Worm (Caenorhabditis elegans): Measurements from ENCODE around the gene Y97E10AR.2.

Gene Y97E10AR.2

ce11 chrV:7955168-7955567, 40.8 kb upstream of the Y97E10AR.2 start, which contains the start of gene F26D11.12:
Gene F26D11.12, minus strand, starts transcription at chrV:7955312.
- TF ChIP-seq dpl-1 (GFP tag; optimal IDR thresholded peaks at IDR 0.05) (peak; percentile 69), nhr-28 (tag; optimal IDR thresholded peaks at IDR 0.05) (peak; percentile 10), unc-62 (GFP tag; optimal IDR thresholded peaks at IDR 0.05 in 1 of 2) (peak in 1 of 2 experiments; percentile 83), unc-62 (tag; optimal IDR thresholded peaks at IDR 0.05) (no peak), spr-1 (tag; optimal IDR thresholded peaks at IDR 0.05) (no peak), zip-2 (tag; optimal IDR thresholded peaks at IDR 0.05) (no peak), zfp-2 (tag; optimal IDR thresholded peaks at IDR 0.05) (no peak), madf-5 (GFP tag; IDR thresholded peaks at IDR 0.05) (no peak), aly-2 (tag; optimal IDR thresholded peaks at IDR 0.05) (no peak), ZK337.2 (GFP tag; IDR thresholded peaks at IDR 0.05) (no peak), mes-2 (tag; optimal IDR thresholded peaks at IDR 0.05; ENCODE audit: poor library complexity, severe bottlenecking) (no peak), daf-16 (GFP tag; optimal IDR thresholded peaks at IDR 0.05) (no peak), daf-16 (tag; optimal IDR thresholded peaks at IDR 0.05) (peak; percentile 67), T20F7.1 (GFP tag; optimal IDR thresholded peaks at IDR 0.05) (peak; percentile 15), php-3 (GFP tag; IDR thresholded peaks at IDR 0.05) (0 out of 2 replicates have a peak, but pooled peaks have one; percentile 17), spr-3 (GFP tag; optimal IDR thresholded peaks at IDR 0.05) (no peak), nhr-11 (tag; optimal IDR thresholded peaks at IDR 0.05) (no peak), D1046.2 (GFP tag; IDR thresholded peaks at IDR 0.05) (no peak), ces-1 (GFP tag; optimal IDR thresholded peaks at IDR 0.05) (no peak), pqm-1 (tag; optimal IDR thresholded peaks at IDR 0.05) (peak; percentile 50), dve-1 (tag; optimal IDR thresholded peaks at IDR 0.05; ENCODE audit: insufficient read depth) (peak; percentile 38), lin-39 (tag; optimal IDR thresholded peaks at IDR 0.05) (no peak), T26A8.4 (GFP tag; IDR thresholded peaks at IDR 0.05) (no peak), set-16 (GFP tag; IDR thresholded peaks at IDR 0.05) (no peak), ceh-82 (tag; optimal IDR thresholded peaks at IDR 0.05) (no peak)

ce11 chrV:7956218-7956617, 39.8 kb upstream of the Y97E10AR.2 start, which contains the start of gene pals-34:
Gene pals-34, minus strand, starts transcription at chrV:7956497.
- TF ChIP-seq nhr-111 (GFP tag; optimal IDR thresholded peaks at IDR 0.05) (no peak), attf-4 (tag; optimal IDR thresholded peaks at IDR 0.05) (no peak), ceh-62 (tag; optimal IDR thresholded peaks at IDR 0.05) (no peak), daf-19 (GFP tag; conservative IDR thresholded peaks at IDR 0.05) (no peak), aha-1 (tag) (peak; percentile 24), daf-16 (GFP tag; optimal IDR thresholded peaks at IDR 0.05) (no peak), daf-16 (tag; optimal IDR thresholded peaks at IDR 0.05) (peak; percentile 80)

ce11 chrV:7958740-7959320, 37.1 kb upstream of the Y97E10AR.2 start, which contains the start of the genes clec-217 and F26D11.2:
Gene clec-217, minus strand, starts transcription at chrV:7958840.
Gene F26D11.2, plus strand, starts transcription at chrV:7959270.
- TF ChIP-seq aha-1 (tag), result no peak
- no peak for TF ChIP-seq egl-43 (GFP tag; IDR thresholded peaks at IDR 0.05)
- no peak for TF ChIP-seq F49E8.2 (tag; optimal IDR thresholded peaks at IDR 0.05; ENCODE audit: borderline replicate concordance)
- TF ChIP-seq nhr-48 (tag; optimal IDR thresholded peaks at IDR 0.05), result no peak
- TF ChIP-seq nhr-237 (tag; optimal IDR thresholded peaks at IDR 0.05), result no peak
- TF ChIP-seq zip-2 (tag; optimal IDR thresholded peaks at IDR 0.05), result no peak
- TF ChIP-seq nhr-28 (tag; optimal IDR thresholded peaks at IDR 0.05), result no peak
- TF ChIP-seq zip-11 (GFP tag; IDR thresholded peaks at IDR 0.05), result no peak
- no peak for TF ChIP-seq lin-38 (GFP tag; IDR thresholded peaks at IDR 0.05)
- TF ChIP-seq hif-1 (tag; optimal IDR thresholded peaks at IDR 0.05), result no peak
- no peak for TF ChIP-seq ceh-82 (tag; optimal IDR thresholded peaks at IDR 0.05)
- TF ChIP-seq ceh-44 (GFP tag; IDR thresholded peaks at IDR 0.05), result no peak
- no peak for TF ChIP-seq pqm-1 (tag; optimal IDR thresholded peaks at IDR 0.05)
- TF ChIP-seq aly-2 (tag; optimal IDR thresholded peaks at IDR 0.05), result no peak
- TF ChIP-seq ceh-62 (tag; optimal IDR thresholded peaks at IDR 0.05), result no peak
- TF ChIP-seq ceh-32 (tag; optimal IDR thresholded peaks at IDR 0.05; ENCODE audit: poor library complexity), result no peak
- no peak for TF ChIP-seq nhr-11 (tag; optimal IDR thresholded peaks at IDR 0.05)
- no peak for TF ChIP-seq madf-9 (GFP tag; conservative IDR thresholded peaks at IDR 0.05)
- no peak for TF ChIP-seq F10B5.3 (tag; optimal IDR thresholded peaks at IDR 0.05)
- TF ChIP-seq hmg-1.1 (GFP tag; IDR thresholded peaks at IDR 0.05), result no peak

Data from whole organism, L4 larva.